Fruit fly (Drosophila melanogaster) whole organism, embryonic: ENCODE data around the gene Pmm2.

Source experiments
- C15 ChIP-seq: fragments of 200-800 bp; sonication (Bioruptor generic); IDR thresholded peaks from 3 replicates; pipeline ENCODE4 v1.3.6; 2022; ENCODE audit warnings: missing biosample characterization, missing genetic modification characterization
- CG10366 ChIP-seq: fragments of 200-800 bp; sonication (Bioruptor generic); IDR thresholded peaks from 2 replicates; pipeline ENCODE4 v1.3.6; 2022; ENCODE audit warnings: missing biosample characterization, missing genetic modification characterization
- CG10654 ChIP-seq: fragments of 200-800 bp; sonication (Bioruptor generic); optimal IDR thresholded peaks from 2 replicates; lab custom pipeline; 2016; ENCODE audit warnings: missing biosample characterization, missing genetic modification characterization
- CG15269 ChIP-seq: fragments of 200-800 bp; sonication (Bioruptor generic); optimal IDR thresholded peaks from 2 replicates; lab custom pipeline; 2018; ENCODE audit warnings: missing biosample characterization, mild to moderate bottlenecking, missing genetic modification characterization, moderate library complexity
- CG18619 ChIP-seq: fragments of 200-800 bp; sonication (Bioruptor generic); optimal IDR thresholded peaks from 3 replicates; lab custom pipeline; 2017; ENCODE audit warnings: missing biosample characterization, mild to moderate bottlenecking, missing genetic modification characterization
- CG31388 ChIP-seq: fragments of 200-800 bp; sonication (Bioruptor generic); optimal IDR thresholded peaks from 2 replicates; lab custom pipeline; 2016; ENCODE audit warnings: missing biosample characterization, missing genetic modification characterization
- CG7357 ChIP-seq: fragments of 200-800 bp; sonication (Bioruptor generic); IDR thresholded peaks from 3 replicates; pipeline ENCODE4 v1.3.6; 2022; ENCODE audit warnings: missing biosample characterization, missing genetic modification characterization
- CG8478 ChIP-seq: fragments of >200 bp; optimal IDR thresholded peaks from 2 replicates; lab custom pipeline; 2018
- Ssrp ChIP-seq: fragments of 200-800 bp; sonication (Bioruptor generic); optimal IDR thresholded peaks from 2 replicates; lab custom pipeline; 2018; ENCODE audit warnings: missing biosample characterization, mild to moderate bottlenecking, missing genetic modification characterization, moderate library complexity
- fru ChIP-seq: fragments of >200 bp; optimal IDR thresholded peaks from 2 replicates; lab custom pipeline; 2017
- jing ChIP-seq: fragments of 200-800 bp; sonication (Bioruptor generic); optimal IDR thresholded peaks from 2 replicates; lab custom pipeline; 2018; ENCODE audit warnings: missing biosample characterization, mild to moderate bottlenecking, missing genetic modification characterization
- jumu ChIP-seq: fragments of 200-800 bp; sonication (Bioruptor generic); optimal IDR thresholded peaks from 3 replicates; lab custom pipeline; 2016; ENCODE audit warnings: missing biosample characterization, missing genetic modification characterization
- ken ChIP-seq: fragments of 200-800 bp; sonication (Bioruptor generic); IDR thresholded peaks from 3 replicates; pipeline ENCODE4 v1.3.6; 2022; ENCODE audit warnings: missing biosample characterization, missing genetic modification characterization

DNA sequence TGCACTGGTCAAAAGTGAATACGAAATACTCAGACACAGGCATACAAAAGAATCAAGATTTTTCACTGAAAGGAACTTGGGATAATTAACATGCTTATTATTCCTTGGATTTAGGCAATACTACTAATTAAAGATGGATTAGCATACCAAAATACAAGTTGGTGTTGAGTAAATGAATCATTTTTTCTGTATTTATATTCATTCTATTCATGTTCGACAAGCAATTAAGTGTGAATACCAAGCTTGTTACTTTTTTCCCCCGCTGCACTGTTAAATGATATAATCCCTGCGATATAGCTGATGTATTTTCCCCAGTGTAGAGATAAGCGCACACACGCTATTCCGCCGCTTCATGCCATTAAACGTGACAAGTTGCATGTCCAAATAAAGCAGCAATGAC, 23.3 kb downstream of the Pmm2 start:
- TF ChIP-seq CG18619 (GFP tag; lab: Kevin White, UChicago), result no peak
- TF ChIP-seq fru, result no peak
- no peak for TF ChIP-seq jing (GFP tag; lab: Kevin White, UChicago)
- TF ChIP-seq CG8478 (lab: Kevin White, UChicago), result no peak
- TF ChIP-seq CG15269 (tag; lab: Kevin White, UChicago), result no peak
- TF ChIP-seq C15 (GFP tag; lab: Robert Waterston, UW), result no peak
- TF ChIP-seq Ssrp (tag; lab: Kevin White, UChicago), result no peak
- no peak for TF ChIP-seq CG10654 (GFP tag; lab: Kevin White, UChicago)
- TF ChIP-seq CG31388 (GFP tag; lab: Kevin White, UChicago), result no peak
- no peak for TF ChIP-seq CG7357
- TF ChIP-seq ken, result no peak
- no peak for TF ChIP-seq jumu (GFP tag; lab: Kevin White, UChicago)
- no peak for TF ChIP-seq CG10366 (GFP tag; lab: Robert Waterston, UW)
